Fruit fly (Drosophila melanogaster) whole organism, embryonic: ENCODE measurements around the gene CG42553.
A peak's percentile ranks its signal among the peaks of the same experiment; 100 is the strongest.

Experiments
- Antp ChIP-seq: fragments of 200-800 bp; sonication (Bioruptor generic); optimal IDR thresholded peaks from 3 replicates; lab custom pipeline; 2016; ENCODE audit warnings: missing biosample characterization, missing genetic modification characterization
- Atf6 ChIP-seq: fragments of 200-800 bp; sonication (Bioruptor generic); IDR thresholded peaks from 2 replicates; pipeline ENCODE4 v1.3.6; 2022; ENCODE audit warnings: missing biosample characterization, missing genetic modification characterization
- CG10543 ChIP-seq: fragments of 200-800 bp; sonication (Bioruptor generic); optimal IDR thresholded peaks from 3 replicates; lab custom pipeline; 2017; ENCODE audit warnings: missing biosample characterization, mild to moderate bottlenecking, missing genetic modification characterization, moderate library complexity
- CG12236 ChIP-seq: fragments of 200-800 bp; sonication (Bioruptor generic); optimal IDR thresholded peaks from 2 replicates; lab custom pipeline; 2016; ENCODE audit warnings: missing biosample characterization, missing genetic modification characterization
- CG1603 ChIP-seq: fragments of 200-800 bp; sonication (Bioruptor generic); optimal IDR thresholded peaks from 2 replicates; lab custom pipeline; 2019; ENCODE audit warnings: missing biosample characterization, mild to moderate bottlenecking, missing genetic modification characterization, moderate library complexity
- CG16815 ChIP-seq: fragments of 200-800 bp; sonication (Bioruptor generic); optimal IDR thresholded peaks from 3 replicates; lab custom pipeline; 2017; ENCODE audit warnings: missing biosample characterization, mild to moderate bottlenecking, missing genetic modification characterization
- CG2202 ChIP-seq: fragments of 200-800 bp; sonication (Bioruptor generic); optimal IDR thresholded peaks from 2 replicates; lab custom pipeline; 2018; ENCODE audit warnings: missing biosample characterization, mild to moderate bottlenecking, missing genetic modification characterization
- CG2678 ChIP-seq: fragments of 200-800 bp; sonication (Bioruptor generic); optimal IDR thresholded peaks from 3 replicates; lab custom pipeline; 2019; ENCODE audit warnings: missing biosample characterization, mild to moderate bottlenecking, missing genetic modification characterization, moderate library complexity
- CG30403 ChIP-seq: fragments of 200-800 bp; sonication (Bioruptor generic); optimal IDR thresholded peaks from 3 replicates; lab custom pipeline; 2016; ENCODE audit warnings: missing biosample characterization, missing genetic modification characterization
- CG32772 ChIP-seq: fragments of 200-800 bp; sonication (Bioruptor generic); IDR thresholded peaks from 2 replicates; pipeline ENCODE4 v1.3.6; 2022; ENCODE audit warnings: missing biosample characterization, missing genetic modification characterization
- CG33213 ChIP-seq: fragments of 200-800 bp; sonication (Bioruptor generic); optimal IDR thresholded peaks from 3 replicates; lab custom pipeline; 2016; ENCODE audit warnings: missing biosample characterization, missing genetic modification characterization
- CG42726 ChIP-seq: fragments of 200-800 bp; sonication (Bioruptor generic); IDR thresholded peaks from 2 replicates; pipeline ENCODE4 v1.3.6; 2022; ENCODE audit warnings: missing biosample characterization, missing genetic modification characterization; ENCODE audit not compliant: partially characterized antibody
- CG4424 ChIP-seq: fragments of 200-800 bp; sonication (Bioruptor generic); optimal IDR thresholded peaks from 3 replicates; lab custom pipeline; 2016; ENCODE audit warnings: missing biosample characterization, missing genetic modification characterization
- CG4820 ChIP-seq: fragments of 200-800 bp; sonication (Bioruptor generic); optimal IDR thresholded peaks from 3 replicates; lab custom pipeline; 2016; ENCODE audit warnings: missing biosample characterization, missing genetic modification characterization
- CG5180 ChIP-seq: fragments of 200-800 bp; sonication (Bioruptor generic); optimal IDR thresholded peaks from 3 replicates; lab custom pipeline; 2017; ENCODE audit warnings: missing biosample characterization, missing genetic modification characterization, mild to moderate bottlenecking, moderate library complexity, missing genetic modification reagents
- CG6791 ChIP-seq: fragments of 200-800 bp; sonication (Bioruptor generic); IDR thresholded peaks from 3 replicates; pipeline ENCODE4 v1.3.6; 2022; ENCODE audit warnings: missing biosample characterization, missing genetic modification characterization; ENCODE audit not compliant: partially characterized antibody
- CG8765 ChIP-seq: fragments of 200-800 bp; sonication (Bioruptor generic); IDR thresholded peaks from 2 replicates; pipeline ENCODE4 v1.3.6; 2022; ENCODE audit warnings: missing biosample characterization, missing genetic modification characterization
- CHES-1-like ChIP-seq: fragments of 200-800 bp; sonication (Bioruptor generic); optimal IDR thresholded peaks from 2 replicates; lab custom pipeline; 2016; ENCODE audit warnings: missing biosample characterization, missing genetic modification characterization
- CkIIα-i1 ChIP-seq: fragments of 200-800 bp; sonication (Bioruptor generic); IDR thresholded peaks from 2 replicates; pipeline ENCODE4 v1.3.6; 2022; ENCODE audit warnings: missing biosample characterization, missing genetic modification characterization
- Deaf1 ChIP-seq: fragments of 200-800 bp; optimal IDR thresholded peaks from 3 replicates; lab custom pipeline; 2019; ENCODE audit warnings: missing biosample characterization, mild to moderate bottlenecking, missing genetic modification characterization, moderate library complexity
- Dek ChIP-seq: fragments of 200-800 bp; sonication (Bioruptor generic); optimal IDR thresholded peaks from 3 replicates; lab custom pipeline; 2019; ENCODE audit warnings: missing biosample characterization, mild to moderate bottlenecking, missing genetic modification characterization, moderate library complexity
- Dp ChIP-seq: fragments of 200-800 bp; sonication (Bioruptor generic); optimal IDR thresholded peaks from 2 replicates; lab custom pipeline; 2018; ENCODE audit warnings: missing biosample characterization, mild to moderate bottlenecking, missing genetic modification characterization, moderate library complexity
- Ets65A ChIP-seq: fragments of 200-800 bp; sonication (Bioruptor generic); peaks from one replicate; lab custom pipeline; 2016; ENCODE audit warnings: missing biosample characterization, missing genetic modification characterization
- Gug ChIP-seq: fragments of 200-800 bp; sonication (Bioruptor generic); IDR thresholded peaks from 4 replicates; pipeline ENCODE4 v1.3.6; 2022; ENCODE audit warnings: missing biosample characterization, missing genetic modification characterization
- Kr ChIP-seq: fragments of 200-800 bp; sonication (Bioruptor generic); optimal IDR thresholded peaks from 2 replicates; lab custom pipeline; 2017; ENCODE audit warnings: missing biosample characterization, mild to moderate bottlenecking, missing genetic modification characterization
- Lim3 ChIP-seq: fragments of 200-800 bp; sonication (Bioruptor generic); IDR thresholded peaks from 2 replicates; pipeline ENCODE4 v1.3.6; 2022; ENCODE audit warnings: missing biosample characterization, missing genetic modification characterization
- MTF-1 ChIP-seq: fragments of 200-800 bp; sonication (Bioruptor generic); optimal IDR thresholded peaks from 2 replicates; lab custom pipeline; 2018; ENCODE audit warnings: missing biosample characterization, mild to moderate bottlenecking, missing genetic modification characterization, borderline replicate concordance
- Mad ChIP-seq: fragments of 200-800 bp; sonication (Bioruptor generic); optimal IDR thresholded peaks from 2 replicates; lab custom pipeline; 2016; ENCODE audit warnings: missing biosample characterization, missing genetic modification characterization
- Mrtf ChIP-seq: fragments of 200-800 bp; sonication (Bioruptor generic); IDR thresholded peaks from 3 replicates; pipeline ENCODE4 v1.3.6; 2022; ENCODE audit warnings: missing biosample characterization, missing genetic modification characterization
- PHDP ChIP-seq: fragments of 200-800 bp; sonication (Bioruptor generic); optimal IDR thresholded peaks from 3 replicates; lab custom pipeline; 2018; ENCODE audit warnings: missing biosample characterization, mild to moderate bottlenecking, missing genetic modification characterization, moderate library complexity
- Poxn ChIP-seq: fragments of 200-800 bp; sonication (Bioruptor generic); IDR thresholded peaks from 2 replicates; pipeline ENCODE4 v1.3.6; 2022; ENCODE audit warnings: missing biosample characterization, missing genetic modification characterization
- Rx ChIP-seq: fragments of 200-800 bp; sonication (Bioruptor generic); IDR thresholded peaks from 2 replicates; pipeline ENCODE4 v1.3.6; 2022; ENCODE audit warnings: missing biosample characterization, missing genetic modification characterization
- Xbp1 ChIP-seq: fragments of 200-800 bp; sonication (Bioruptor generic); optimal IDR thresholded peaks from 3 replicates; lab custom pipeline; 2016; ENCODE audit warnings: missing biosample characterization, mild to moderate bottlenecking, missing genetic modification characterization
- al ChIP-seq: fragments of 200-800 bp; sonication (Bioruptor generic); IDR thresholded peaks from 2 replicates; pipeline ENCODE4 v1.3.6; 2022; ENCODE audit warnings: missing biosample characterization, missing genetic modification characterization
- aop ChIP-seq: fragments of 200-800 bp; sonication (Bioruptor generic); IDR thresholded peaks from 2 replicates; pipeline ENCODE4 v1.3.6; 2022; ENCODE audit warnings: missing biosample characterization, missing genetic modification characterization
- ap ChIP-seq: fragments of 200-800 bp; sonication (Bioruptor generic); IDR thresholded peaks from 2 replicates; pipeline ENCODE4 v1.3.6; 2022; ENCODE audit warnings: missing biosample characterization, missing genetic modification characterization
- chn ChIP-seq: fragments of 200-800 bp; sonication (Bioruptor generic); optimal IDR thresholded peaks from 2 replicates; lab custom pipeline; 2016; ENCODE audit warnings: missing biosample characterization, missing genetic modification characterization
- dmrt99B ChIP-seq: fragments of 200-800 bp; sonication (Bioruptor generic); optimal IDR thresholded peaks from 2 replicates; lab custom pipeline; 2018; ENCODE audit warnings: missing biosample characterization, mild to moderate bottlenecking, missing genetic modification characterization, moderate library complexity
- en ChIP-seq: fragments of 200-800 bp; sonication (Bioruptor generic); optimal IDR thresholded peaks from 2 replicates; lab custom pipeline; 2016; ENCODE audit warnings: missing biosample characterization, missing genetic modification characterization
- fd3F ChIP-seq: fragments of 200-800 bp; sonication (Bioruptor generic); optimal IDR thresholded peaks from 2 replicates; lab custom pipeline; 2018; ENCODE audit warnings: missing biosample characterization, mild to moderate bottlenecking, missing genetic modification characterization, moderate library complexity
- fd96Cb ChIP-seq: fragments of 200-800 bp; sonication (Bioruptor generic); optimal IDR thresholded peaks from 2 replicates; lab custom pipeline; 2018; ENCODE audit warnings: missing biosample characterization, mild to moderate bottlenecking, missing genetic modification characterization, moderate library complexity
- klu ChIP-seq: fragments of 200-800 bp; sonication (Bioruptor generic); IDR thresholded peaks from 2 replicates; pipeline ENCODE4 v1.3.6; 2022; ENCODE audit warnings: missing biosample characterization, missing genetic modification characterization
- lab ChIP-seq: fragments of 200-800 bp; sonication (Bioruptor generic); optimal IDR thresholded peaks from 3 replicates; lab custom pipeline; 2017; ENCODE audit warnings: missing biosample characterization, missing genetic modification characterization, mild to moderate bottlenecking, moderate library complexity, missing genetic modification reagents
- lmd ChIP-seq: fragments of 200-800 bp; sonication (Bioruptor generic); IDR thresholded peaks from 2 replicates; pipeline ENCODE4 v1.3.6; 2022; ENCODE audit warnings: missing biosample characterization, missing genetic modification characterization
- lov ChIP-seq, 2 experiments: fragments of 200-800 bp in 1 of 2; fragments of >200 bp in 1 of 2; sonication (Bioruptor generic) in 1 of 2; IDR thresholded peaks in 1 of 2; optimal IDR thresholded peaks in 1 of 2; 2 replicates in 1 of 2; 3 replicates in 1 of 2; pipeline versions ENCODE4 v1.3.6 to Lab custom; 2017 to 2022; ENCODE audit warnings: missing biosample characterization in 1 of 2, missing genetic modification characterization in 1 of 2
- nmo ChIP-seq: fragments of 200-800 bp; sonication (Bioruptor generic); optimal IDR thresholded peaks from 2 replicates; lab custom pipeline; 2018; ENCODE audit warnings: missing biosample characterization, mild to moderate bottlenecking, missing genetic modification characterization, moderate library complexity
- prd ChIP-seq, 3 experiments: fragments of >200 bp in 2 of 3; fragments of 200-800 bp in 1 of 3; sonication (Bioruptor generic) in 1 of 3; optimal IDR thresholded peaks in 2 of 3; IDR thresholded peaks in 1 of 3; 2 replicates in 2 of 3; 3 replicates in 1 of 3; pipeline versions ENCODE4 v1.3.6 to Lab custom; 2017 to 2022; ENCODE audit warnings: missing biosample characterization in 1 of 3, missing genetic modification characterization in 1 of 3
- psq ChIP-seq: fragments of 200-800 bp; sonication (Bioruptor generic); optimal IDR thresholded peaks from 2 replicates; lab custom pipeline; 2017; ENCODE audit warnings: missing biosample characterization, missing genetic modification characterization
- pum ChIP-seq: fragments of 200-800 bp; sonication (Bioruptor generic); optimal IDR thresholded peaks from 2 replicates; lab custom pipeline; 2016; ENCODE audit warnings: missing biosample characterization, missing genetic modification characterization
- slou ChIP-seq: fragments of 200-800 bp; sonication (Bioruptor generic); optimal IDR thresholded peaks from 3 replicates; lab custom pipeline; 2016; ENCODE audit warnings: missing biosample characterization, missing genetic modification characterization

CG42553 gene

dm6 chr3L:801860-802462 is 31.9 kb upstream of the CG42553 start (continued):
- TF ChIP-seq CG10543 (GFP tag; lab: Kevin White, UChicago) (no peak), CG2678 (tag; lab: Kevin White, UChicago) (peak; percentile 38), en (GFP tag; lab: Kevin White, UChicago) (no peak), chn (GFP tag; lab: Kevin White, UChicago) (peak; percentile 24), CG6791 (no peak), CG8765 (no peak), nmo (GFP tag; lab: Kevin White, UChicago) (peak; percentile 37), Kr (no peak), lab (GFP tag; lab: Kevin White, UChicago) (peak; percentile 17), fd3F (GFP tag; lab: Kevin White, UChicago) (no peak), prd (optimal IDR thresholded peaks at IDR 0.05; lab: Kevin White, UChicago) (no peak), prd (GFP tag; IDR thresholded peaks at IDR 0.05; lab: Robert Waterston, UW) (0 out of 3 replicates have a peak, but pooled peaks have one; percentile 13), slou (GFP tag; lab: Kevin White, UChicago) (no peak), Rx (GFP tag; lab: Robert Waterston, UW) (no peak), Mad (GFP tag; lab: Kevin White, UChicago) (no peak), dmrt99B (tag; lab: Kevin White, UChicago) (peak; percentile 21), lmd (GFP tag; lab: Robert Waterston, UW) (0 out of 2 replicates have a peak, but pooled peaks have one; percentile 13), pum (GFP tag; lab: Kevin White, UChicago) (no peak), CHES-1-like (no peak), Mrtf (GFP tag; lab: Robert Waterston, UW) (no peak), MTF-1 (GFP tag; lab: Kevin White, UChicago) (no peak), ap (GFP tag; lab: Robert Waterston, UW) (0 out of 2 replicates have a peak, but pooled peaks have one; percentile 8), Atf6 (GFP tag; lab: Robert Waterston, UW) (no peak), CG33213 (GFP tag; lab: Kevin White, UChicago) (no peak), CG30403 (GFP tag; lab: Kevin White, UChicago) (no peak), Antp (GFP tag; lab: Kevin White, UChicago) (no peak), CG16815 (no peak), CG32772 (no peak), Poxn (GFP tag; lab: Robert Waterston, UW) (no peak), CG4424 (GFP tag; lab: Kevin White, UChicago) (peak; percentile 15), Xbp1 (GFP tag; lab: Kevin White, UChicago) (peak; percentile 8), Dp (no peak), PHDP (tag; lab: Kevin White, UChicago) (peak; percentile 4), CG2202 (no peak), psq (GFP tag; lab: Kevin White, UChicago) (no peak), CG42726 (no peak), klu (no peak), CG12236 (GFP tag; lab: Kevin White, UChicago) (no peak), al (GFP tag; lab: Robert Waterston, UW) (no peak), CG5180 (GFP tag; lab: Kevin White, UChicago) (no peak), aop (GFP tag; lab: Robert Waterston, UW) (no peak), Gug (GFP tag; lab: Robert Waterston, UW) (no peak), CkIIα-i1 (GFP tag; lab: Robert Waterston, UW) (no peak), Ets65A (no peak), Lim3 (GFP tag; lab: Robert Waterston, UW) (no peak), CG1603 (peak; percentile 43), lov (optimal IDR thresholded peaks at IDR 0.05; lab: Kevin White, UChicago) (no peak), lov (GFP tag; IDR thresholded peaks at IDR 0.05; lab: Robert Waterston, UW) (no peak), CG4820 (GFP tag; lab: Kevin White, UChicago) (peak; percentile 17), fd96Cb (peak; percentile 36), Dek (tag; lab: Kevin White, UChicago) (no peak), Deaf1 (tag; lab: Kevin White, UChicago) (no peak)
